Fruit fly (Drosophila melanogaster): ENCODE measurements around the gene Lcp65Af.
A peak's percentile ranks its signal among the peaks of the same experiment; 100 is the strongest.

The Lcp65Af gene

DNA sequence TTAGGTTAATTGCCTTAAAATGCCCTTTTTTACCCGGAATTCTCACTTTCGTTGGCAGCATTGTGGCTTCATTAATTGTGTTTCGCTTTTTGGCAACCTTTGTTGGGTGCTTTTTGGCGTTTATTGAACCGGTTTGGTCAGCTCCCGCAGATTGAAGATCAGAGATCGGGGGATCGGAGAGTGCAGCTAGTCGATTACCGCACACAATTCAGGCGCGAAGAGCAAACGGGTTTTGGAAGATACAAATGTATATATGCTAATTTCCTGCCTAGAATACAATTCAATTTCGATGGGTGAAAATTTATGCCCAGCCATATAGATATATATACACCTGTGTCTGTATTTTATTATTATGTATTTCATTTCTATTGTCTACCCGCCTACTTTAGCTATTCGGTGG lies 4.9 kb upstream of the Lcp65Af start:
- TF ChIP-seq CG17806 (tag; optimal IDR thresholded peaks at IDR 0.05) (no peak), EcR (GFP tag; optimal IDR thresholded peaks at IDR 0.05) (peak; percentile 59)

DNA sequence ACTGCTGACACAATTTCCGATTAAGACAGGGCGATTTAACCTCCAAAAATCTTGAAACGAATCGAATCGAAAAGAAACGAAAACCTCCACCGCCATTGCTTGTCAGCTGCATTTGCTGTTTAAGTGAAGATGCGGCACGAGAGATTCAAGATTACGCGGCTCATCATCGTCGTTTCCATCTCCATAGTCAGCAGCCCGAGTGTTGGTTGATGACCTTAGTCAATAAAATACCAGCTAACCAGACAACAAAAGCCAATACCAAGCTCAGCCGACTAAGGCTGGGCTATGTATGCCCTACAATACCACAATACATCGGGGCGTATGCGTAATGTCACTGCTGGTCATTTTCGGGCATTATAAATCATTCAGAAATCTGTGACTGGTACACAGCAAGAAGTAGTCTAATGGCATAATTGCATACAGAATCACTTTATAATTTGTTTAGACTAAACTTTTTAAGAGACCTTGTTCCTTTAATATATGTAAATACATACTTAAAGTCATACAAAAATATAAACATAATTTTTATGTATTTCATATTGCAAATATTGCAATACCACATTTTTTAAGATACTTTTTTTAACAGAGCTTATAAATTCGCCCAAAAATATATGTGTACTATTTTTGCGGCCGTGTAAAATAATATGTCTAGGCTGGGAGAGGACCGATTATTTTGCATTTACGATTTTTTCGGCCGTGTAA lies 4.3 kb upstream of the Lcp65Af start:
- TF ChIP-seq Pif1A (GFP tag; optimal IDR thresholded peaks at IDR 0.05) (no peak), CG8159 (tag; optimal IDR thresholded peaks at IDR 0.05) (peak; percentile 8), EcR (GFP tag; optimal IDR thresholded peaks at IDR 0.05) (peak; percentile 69), CG34367 (tag; optimal IDR thresholded peaks at IDR 0.05) (no peak)

DNA sequence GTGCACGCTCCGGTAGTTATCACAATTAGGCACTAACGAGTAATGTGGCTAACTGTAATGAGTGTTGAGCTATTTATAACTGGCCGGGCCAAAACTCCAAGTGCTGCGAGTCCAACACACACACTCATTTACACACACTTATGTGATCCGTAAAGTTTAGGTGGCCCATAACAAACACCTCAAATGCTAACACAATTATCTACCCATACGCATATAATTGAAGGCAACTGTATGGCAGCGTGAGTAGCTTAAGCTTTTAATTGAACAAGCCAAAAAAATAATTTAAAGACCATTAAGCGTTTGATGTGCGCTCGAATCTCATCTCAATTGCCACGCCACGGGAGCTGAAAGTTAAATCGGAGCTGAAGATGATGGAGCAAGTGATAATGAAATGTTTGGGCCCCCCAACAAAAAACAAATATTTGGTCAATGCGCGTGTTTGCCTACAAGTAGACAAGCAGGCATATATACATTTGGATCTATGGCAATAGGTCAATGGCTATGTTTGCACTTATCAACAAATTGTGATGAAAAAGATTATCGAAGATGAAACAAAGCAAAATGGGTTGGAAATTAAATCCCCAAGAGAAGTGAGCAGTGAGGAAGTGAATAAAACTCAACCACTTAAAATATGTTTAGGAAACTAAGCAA lies 3.5 kb upstream of the Lcp65Af start, which contains the start of gene Cpr65Av:
TSS of gene Cpr65Av (minus strand) at position 51 of the 651 bp plus-strand sequence.
- TF ChIP-seq fd96Ca (GFP tag; IDR thresholded peaks at IDR 0.05), result no peak
- no peak for TF ChIP-seq Pif1A (GFP tag; optimal IDR thresholded peaks at IDR 0.05)
- no peak for TF ChIP-seq CG15710 (tag; optimal IDR thresholded peaks at IDR 0.05)
- no peak for TF ChIP-seq CG13204 (GFP tag; optimal IDR thresholded peaks at IDR 0.05)
- no peak for TF ChIP-seq CG8301 (tag; optimal IDR thresholded peaks at IDR 0.05)

dm6 chr3L:6138586-6138985 lies 2.0 kb upstream of the Lcp65Af start:
- no peak for TF ChIP-seq Snoo (tag; optimal IDR thresholded peaks at IDR 0.05)
- TF ChIP-seq CG32121 (GFP tag; IDR thresholded peaks at IDR 0.05), result no peak
- no peak for TF ChIP-seq rn (GFP tag; IDR thresholded peaks at IDR 0.05)
- no peak for TF ChIP-seq CG4496 (GFP tag; IDR thresholded peaks at IDR 0.05)
- no peak for TF ChIP-seq Ets98B (GFP tag; IDR thresholded peaks at IDR 0.05)
- TF ChIP-seq EcR (GFP tag; optimal IDR thresholded peaks at IDR 0.05), result no peak
- TF ChIP-seq CG15710 (tag; optimal IDR thresholded peaks at IDR 0.05), result no peak

DNA sequence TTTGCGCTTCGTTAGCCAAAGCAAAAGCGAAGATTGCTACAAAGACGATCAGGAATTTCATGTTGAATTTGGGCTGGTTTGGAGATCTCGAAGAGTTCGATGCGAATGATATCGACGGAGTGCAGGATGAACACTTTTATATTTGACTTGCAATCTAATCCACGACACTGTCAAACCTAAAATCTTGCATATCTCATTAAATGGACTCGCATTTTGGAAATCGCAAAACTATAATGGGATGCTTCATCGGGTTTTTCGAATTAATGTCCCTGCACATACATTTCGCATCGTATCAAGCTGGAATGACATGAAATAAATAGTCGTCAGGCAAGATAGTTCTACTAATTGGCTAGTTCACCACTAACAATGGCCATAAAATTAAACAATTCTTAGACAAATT lies 1.4 kb upstream of the Lcp65Af start, which contains the start of gene Lcp65Ae:
TSS of gene Lcp65Ae (minus strand) at position 101 of the 400 bp plus-strand sequence.
- TF ChIP-seq CG34367 (tag; optimal IDR thresholded peaks at IDR 0.05) (no peak), CG4496 (GFP tag; IDR thresholded peaks at IDR 0.05) (no peak), fd96Ca (GFP tag; IDR thresholded peaks at IDR 0.05) (no peak), CG13204 (GFP tag; optimal IDR thresholded peaks at IDR 0.05) (no peak), CG8159 (tag; optimal IDR thresholded peaks at IDR 0.05) (no peak), CG10348 (GFP tag; IDR thresholded peaks at IDR 0.05) (no peak)

- TF ChIP-seq Pif1A (GFP tag; optimal IDR thresholded peaks at IDR 0.05) (no peak), Pif1B (GFP tag; optimal IDR thresholded peaks at IDR 0.05) (no peak), CG12605 (GFP tag; IDR thresholded peaks at IDR 0.05) (no peak), CG4496 (GFP tag; IDR thresholded peaks at IDR 0.05) (no peak), CG17806 (tag; optimal IDR thresholded peaks at IDR 0.05) (no peak), CG14655 (GFP tag; optimal IDR thresholded peaks at IDR 0.05) (no peak), CG8159 (tag; optimal IDR thresholded peaks at IDR 0.05) (no peak), CG34367 (tag; optimal IDR thresholded peaks at IDR 0.05) (no peak), CG15710 (tag; optimal IDR thresholded peaks at IDR 0.05) (no peak), Snoo (tag; optimal IDR thresholded peaks at IDR 0.05) (no peak), CG32121 (GFP tag; IDR thresholded peaks at IDR 0.05) (no peak), CG9948 (tag; optimal IDR thresholded peaks at IDR 0.05) (no peak), gl (tag; optimal IDR thresholded peaks at IDR 0.05) (no peak), EcR (GFP tag; optimal IDR thresholded peaks at IDR 0.05) (no peak), CG10348 (GFP tag; IDR thresholded peaks at IDR 0.05) (no peak), rn (GFP tag; IDR thresholded peaks at IDR 0.05) (no peak), Ets98B (GFP tag; IDR thresholded peaks at IDR 0.05) (no peak), CG13204 (GFP tag; optimal IDR thresholded peaks at IDR 0.05) (no peak)
Observed at dm6 chr3L:6135174-6135573, 1.4 kb downstream of the Lcp65Af start, which contains the start of gene Lcp65Ag1. TSS of gene Lcp65Ag1 (minus strand) at chr3L:6135274.

DNA sequence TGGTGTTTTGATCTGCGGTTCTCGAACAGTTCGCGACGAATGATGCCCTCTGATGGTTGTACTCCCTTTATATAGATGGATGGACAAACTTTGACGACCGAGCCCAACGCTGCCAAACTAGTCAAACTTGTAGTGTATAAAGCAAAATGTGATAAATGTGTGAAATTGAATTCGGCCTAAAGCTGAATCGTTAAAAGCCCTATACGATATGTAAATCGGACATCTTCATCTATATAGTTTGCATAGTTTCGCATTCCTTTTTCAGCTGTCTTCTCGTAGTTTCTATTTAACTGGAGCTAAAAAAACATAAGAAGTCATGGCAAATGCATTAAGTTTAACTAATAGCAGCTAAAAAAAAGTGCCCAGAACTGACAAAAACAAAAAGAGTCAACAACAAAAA lies 3.0 kb downstream of the Lcp65Af start, which contains the start of gene Lcp65Ag2:
TSS of gene Lcp65Ag2 (minus strand) at position 48 of the 400 bp plus-strand sequence.
- no peak for TF ChIP-seq CG14655 (GFP tag; optimal IDR thresholded peaks at IDR 0.05)
- no peak for TF ChIP-seq CG17806 (tag; optimal IDR thresholded peaks at IDR 0.05)
- TF ChIP-seq CG12605 (GFP tag; IDR thresholded peaks at IDR 0.05), result no peak
- TF ChIP-seq CG15710 (tag; optimal IDR thresholded peaks at IDR 0.05), result no peak
- TF ChIP-seq CG9948 (tag; optimal IDR thresholded peaks at IDR 0.05), result no peak
- no peak for TF ChIP-seq CG10348 (GFP tag; IDR thresholded peaks at IDR 0.05)
- no peak for TF ChIP-seq Ets98B (GFP tag; IDR thresholded peaks at IDR 0.05)

dm6 chr3L:6132009-6132408 lies 4.6 kb downstream of the Lcp65Af start, which contains the start of gene Cpr65Au:
TSS of gene Cpr65Au (minus strand) at chr3L:6132109.
- no peak for TF ChIP-seq CG32121 (GFP tag; IDR thresholded peaks at IDR 0.05)
- no peak for TF ChIP-seq fd96Ca (GFP tag; IDR thresholded peaks at IDR 0.05)
- TF ChIP-seq Pif1B (GFP tag; optimal IDR thresholded peaks at IDR 0.05), result no peak
- TF ChIP-seq EcR (GFP tag; optimal IDR thresholded peaks at IDR 0.05), result no peak
- no peak for TF ChIP-seq gl (tag; optimal IDR thresholded peaks at IDR 0.05)
- TF ChIP-seq rn (GFP tag; IDR thresholded peaks at IDR 0.05), result 0 out of 2 replicates have a peak, but pooled peaks have one; percentile 9
- no peak for TF ChIP-seq CG9948 (tag; optimal IDR thresholded peaks at IDR 0.05)

Measured in whole organism, pupa.